Fruit fly (Drosophila melanogaster) whole organism, embryonic: ENCODE data around the gene Art8.
A peak's percentile ranks its signal among the peaks of the same experiment; 100 is the strongest.

Experiments
- Abd-B ChIP-seq: fragments of 200-800 bp; sonication (Bioruptor generic); optimal IDR thresholded peaks from 2 replicates; lab custom pipeline; 2018; ENCODE audit warnings: missing biosample characterization, mild to moderate bottlenecking, missing genetic modification characterization, moderate library complexity
- C15 ChIP-seq: fragments of 200-800 bp; sonication (Bioruptor generic); IDR thresholded peaks from 3 replicates; pipeline ENCODE4 v1.3.6; 2022; ENCODE audit warnings: missing biosample characterization, missing genetic modification characterization
- CG10267 ChIP-seq: fragments of 200-800 bp; sonication (Bioruptor generic); optimal IDR thresholded peaks from 2 replicates; lab custom pipeline; 2018; ENCODE audit warnings: missing biosample characterization, mild to moderate bottlenecking, missing genetic modification characterization, moderate library complexity
- CG10462 ChIP-seq: fragments of 200-800 bp; sonication (Bioruptor generic); optimal IDR thresholded peaks from 2 replicates; lab custom pipeline; 2016; ENCODE audit warnings: missing biosample characterization, missing genetic modification characterization
- CG11093 ChIP-seq: fragments of 200-800 bp; sonication (Bioruptor generic); IDR thresholded peaks from 3 replicates; pipeline ENCODE4 v1.3.6; 2022; ENCODE audit warnings: missing biosample characterization, missing genetic modification characterization
- CG11456 ChIP-seq: fragments of 200-800 bp; sonication (Bioruptor generic); IDR thresholded peaks from 3 replicates; pipeline ENCODE4 v1.3.6; 2022; ENCODE audit warnings: missing biosample characterization, missing genetic modification characterization
- CG1233 ChIP-seq: fragments of 200-800 bp; sonication (Bioruptor generic); optimal IDR thresholded peaks from 4 replicates; lab custom pipeline; 2018; ENCODE audit warnings: missing biosample characterization, mild to moderate bottlenecking, missing genetic modification characterization
- CG12391 ChIP-seq: fragments of 200-800 bp; sonication (Bioruptor generic); optimal IDR thresholded peaks from 3 replicates; lab custom pipeline; 2018; ENCODE audit warnings: missing biosample characterization, mild to moderate bottlenecking, missing genetic modification characterization, moderate library complexity
- CG13296 ChIP-seq: fragments of 200-800 bp; sonication (Bioruptor generic); optimal IDR thresholded peaks from 3 replicates; lab custom pipeline; 2018; ENCODE audit warnings: missing biosample characterization, mild to moderate bottlenecking, missing genetic modification characterization
- CG15514 ChIP-seq: fragments of 200-800 bp; sonication (Bioruptor generic); optimal IDR thresholded peaks from 3 replicates; lab custom pipeline; 2017; ENCODE audit warnings: missing biosample characterization, missing genetic modification characterization, mild to moderate bottlenecking, moderate library complexity, missing genetic modification reagents
- CG1602 ChIP-seq: fragments of 200-800 bp; sonication (Bioruptor generic); optimal IDR thresholded peaks from 3 replicates; lab custom pipeline; 2016; ENCODE audit warnings: missing biosample characterization, missing genetic modification characterization
- CG1647 ChIP-seq: fragments of 200-800 bp; sonication (Bioruptor generic); optimal IDR thresholded peaks from 3 replicates; lab custom pipeline; 2016; ENCODE audit warnings: missing biosample characterization, missing genetic modification characterization
- CG16815 ChIP-seq: fragments of 200-800 bp; sonication (Bioruptor generic); optimal IDR thresholded peaks from 3 replicates; lab custom pipeline; 2017; ENCODE audit warnings: missing biosample characterization, mild to moderate bottlenecking, missing genetic modification characterization
- CG17361 ChIP-seq: fragments of 200-800 bp; sonication (Bioruptor generic); IDR thresholded peaks from 3 replicates; pipeline ENCODE4 v1.3.6; 2022; ENCODE audit warnings: missing biosample characterization, missing genetic modification characterization
- CG31224 ChIP-seq: fragments of 200-800 bp; sonication (Bioruptor generic); IDR thresholded peaks from 2 replicates; pipeline ENCODE4 v1.3.6; 2022; ENCODE audit warnings: missing biosample characterization, missing genetic modification characterization
- CG32532 ChIP-seq: fragments of 200-800 bp; sonication (Bioruptor generic); IDR thresholded peaks from 2 replicates; pipeline ENCODE4 v1.3.6; 2022; ENCODE audit warnings: missing biosample characterization, missing genetic modification characterization
- CG3407 ChIP-seq: fragments of 200-800 bp; sonication (Bioruptor generic); optimal IDR thresholded peaks from 2 replicates; lab custom pipeline; 2018; ENCODE audit warnings: missing biosample characterization, mild to moderate bottlenecking, missing genetic modification characterization
- CG34376 ChIP-seq: fragments of 200-800 bp; sonication (Bioruptor generic); optimal IDR thresholded peaks from 2 replicates; lab custom pipeline; 2018; ENCODE audit warnings: missing biosample characterization, mild to moderate bottlenecking, missing genetic modification characterization
- CG8924 ChIP-seq: fragments of 200-800 bp; optimal IDR thresholded peaks from 3 replicates; lab custom pipeline; 2019; ENCODE audit warnings: missing biosample characterization, mild to moderate bottlenecking, missing genetic modification characterization, moderate library complexity
- CG9876 ChIP-seq: fragments of 200-800 bp; sonication (Bioruptor generic); optimal IDR thresholded peaks from 2 replicates; lab custom pipeline; 2016; ENCODE audit warnings: missing biosample characterization, missing genetic modification characterization
- CG9932 ChIP-seq: fragments of 200-800 bp; sonication (Bioruptor generic); IDR thresholded peaks from 2 replicates; pipeline ENCODE4 v1.3.6; 2022; ENCODE audit warnings: missing biosample characterization, missing genetic modification characterization
- Deaf1 ChIP-seq: fragments of 200-800 bp; optimal IDR thresholded peaks from 3 replicates; lab custom pipeline; 2019; ENCODE audit warnings: missing biosample characterization, mild to moderate bottlenecking, missing genetic modification characterization, moderate library complexity
- Dip2 ChIP-seq: fragments of 200-800 bp; sonication (Bioruptor generic); IDR thresholded peaks from 2 replicates; pipeline ENCODE4 v1.3.6; 2022; ENCODE audit warnings: missing biosample characterization, missing genetic modification characterization
- Dll ChIP-seq: fragments of 200-800 bp; sonication (Bioruptor generic); IDR thresholded peaks from 4 replicates; pipeline ENCODE4 v1.3.6; 2022; ENCODE audit warnings: missing biosample characterization, missing genetic modification characterization; ENCODE audit not compliant: partially characterized antibody
- E2f1 ChIP-seq: fragments of 200-800 bp; sonication (Bioruptor generic); IDR thresholded peaks from 2 replicates; pipeline ENCODE4 v1.3.6; 2022; ENCODE audit warnings: missing biosample characterization, missing genetic modification characterization
- Fer2 ChIP-seq: fragments of 200-800 bp; sonication (Bioruptor generic); optimal IDR thresholded peaks from 2 replicates; lab custom pipeline; 2018; ENCODE audit warnings: missing biosample characterization, mild to moderate bottlenecking, missing genetic modification characterization, moderate library complexity
- Nf-YC ChIP-seq: fragments of 200-800 bp; optimal IDR thresholded peaks from 3 replicates; lab custom pipeline; 2019; ENCODE audit warnings: missing biosample characterization, mild to moderate bottlenecking, missing genetic modification characterization, moderate library complexity
- Ptx1 ChIP-seq: fragments of 200-800 bp; sonication (Bioruptor generic); IDR thresholded peaks from 2 replicates; pipeline ENCODE4 v1.3.6; 2022; ENCODE audit warnings: missing biosample characterization, missing genetic modification characterization
- Rx ChIP-seq: fragments of 200-800 bp; sonication (Bioruptor generic); IDR thresholded peaks from 2 replicates; pipeline ENCODE4 v1.3.6; 2022; ENCODE audit warnings: missing biosample characterization, missing genetic modification characterization
- TFAM ChIP-seq: fragments of 200-800 bp; sonication (Bioruptor generic); optimal IDR thresholded peaks from 2 replicates; lab custom pipeline; 2017; ENCODE audit warnings: missing biosample characterization, missing genetic modification characterization, inconsistent platforms
- Vsx1 ChIP-seq: fragments of 200-800 bp; sonication (Bioruptor generic); optimal IDR thresholded peaks from 2 replicates; lab custom pipeline; 2017; ENCODE audit warnings: missing biosample characterization, mild to moderate bottlenecking, missing genetic modification characterization, missing genetic modification reagents
- Xrp1 ChIP-seq: fragments of 200-800 bp; sonication (Bioruptor generic); IDR thresholded peaks from 2 replicates; pipeline ENCODE4 v1.3.6; 2022; ENCODE audit warnings: missing biosample characterization, missing genetic modification characterization
- ab ChIP-seq: fragments of 200-800 bp; sonication (Bioruptor generic); optimal IDR thresholded peaks from 2 replicates; lab custom pipeline; 2016; ENCODE audit warnings: missing biosample characterization, missing genetic modification characterization
- ac ChIP-seq: fragments of 200-800 bp; sonication (Bioruptor generic); optimal IDR thresholded peaks from 3 replicates; lab custom pipeline; 2017; ENCODE audit warnings: missing biosample characterization, mild to moderate bottlenecking, missing genetic modification characterization
- cato ChIP-seq: fragments of 200-800 bp; sonication (Bioruptor generic); optimal IDR thresholded peaks from 2 replicates; lab custom pipeline; 2016; ENCODE audit warnings: missing biosample characterization, missing genetic modification characterization, borderline replicate concordance
- caup ChIP-seq: fragments of 200-800 bp; sonication (Bioruptor generic); optimal IDR thresholded peaks from 3 replicates; lab custom pipeline; 2017; ENCODE audit warnings: missing biosample characterization, mild to moderate bottlenecking, missing genetic modification characterization, moderate library complexity; ENCODE audit not compliant: severe bottlenecking
- chif ChIP-seq, 2 experiments: fragments of 200-800 bp; sonication (Bioruptor generic); optimal IDR thresholded peaks; 3 replicates each; lab custom pipeline; 2016; ENCODE audit warnings: missing biosample characterization in 2 of 2, missing genetic modification characterization in 2 of 2
- crp ChIP-seq, 2 experiments: fragments of 200-800 bp; sonication (Bioruptor generic); optimal IDR thresholded peaks; 2 replicates in 1 of 2; 3 replicates in 1 of 2; lab custom pipeline; 2017; ENCODE audit warnings: missing biosample characterization in 2 of 2, missing genetic modification characterization in 2 of 2, mild to moderate bottlenecking in 1 of 2, moderate library complexity in 1 of 2
- fd3F ChIP-seq: fragments of 200-800 bp; sonication (Bioruptor generic); optimal IDR thresholded peaks from 2 replicates; lab custom pipeline; 2018; ENCODE audit warnings: missing biosample characterization, mild to moderate bottlenecking, missing genetic modification characterization, moderate library complexity
- gem ChIP-seq: fragments of 200-800 bp; sonication (Bioruptor generic); optimal IDR thresholded peaks from 2 replicates; lab custom pipeline; 2019; ENCODE audit warnings: missing biosample characterization, mild to moderate bottlenecking, missing genetic modification characterization, moderate library complexity
- grn ChIP-seq: fragments of 200-800 bp; sonication (Bioruptor generic); optimal IDR thresholded peaks from 3 replicates; lab custom pipeline; 2017; ENCODE audit warnings: missing biosample characterization, missing genetic modification characterization
- hth ChIP-seq: fragments of >200 bp; optimal IDR thresholded peaks from 2 replicates; lab custom pipeline; 2017; ENCODE audit warnings: inconsistent platforms
- inv ChIP-seq: fragments of 200-800 bp; sonication (Bioruptor generic); IDR thresholded peaks from 2 replicates; pipeline ENCODE4 v1.3.6; 2022; ENCODE audit warnings: missing biosample characterization, missing genetic modification characterization; ENCODE audit not compliant: partially characterized antibody
- oc ChIP-seq: fragments of 200-800 bp; sonication (Bioruptor generic); optimal IDR thresholded peaks from 2 replicates; lab custom pipeline; 2018; ENCODE audit warnings: missing biosample characterization, mild to moderate bottlenecking, missing genetic modification characterization, moderate library complexity
- otp ChIP-seq: fragments of 200-800 bp; sonication (Bioruptor generic); IDR thresholded peaks from 3 replicates; pipeline ENCODE4, ENCODE4 v1.3.6; 2022; ENCODE audit warnings: missing biosample characterization, missing genetic modification characterization
- psq ChIP-seq: fragments of 200-800 bp; sonication (Bioruptor generic); optimal IDR thresholded peaks from 2 replicates; lab custom pipeline; 2017; ENCODE audit warnings: missing biosample characterization, missing genetic modification characterization
- shn ChIP-seq: fragments of 200-800 bp; sonication (Bioruptor generic); optimal IDR thresholded peaks from 3 replicates; lab custom pipeline; 2016; ENCODE audit warnings: missing biosample characterization, missing genetic modification characterization
- slp2 ChIP-seq: fragments of 200-800 bp; sonication (Bioruptor generic); optimal IDR thresholded peaks from 2 replicates; lab custom pipeline; 2016; ENCODE audit warnings: missing biosample characterization, missing genetic modification characterization
- yki ChIP-seq: fragments of >200 bp; optimal IDR thresholded peaks from 3 replicates; lab custom pipeline; 2018

Art8 gene

DNA sequence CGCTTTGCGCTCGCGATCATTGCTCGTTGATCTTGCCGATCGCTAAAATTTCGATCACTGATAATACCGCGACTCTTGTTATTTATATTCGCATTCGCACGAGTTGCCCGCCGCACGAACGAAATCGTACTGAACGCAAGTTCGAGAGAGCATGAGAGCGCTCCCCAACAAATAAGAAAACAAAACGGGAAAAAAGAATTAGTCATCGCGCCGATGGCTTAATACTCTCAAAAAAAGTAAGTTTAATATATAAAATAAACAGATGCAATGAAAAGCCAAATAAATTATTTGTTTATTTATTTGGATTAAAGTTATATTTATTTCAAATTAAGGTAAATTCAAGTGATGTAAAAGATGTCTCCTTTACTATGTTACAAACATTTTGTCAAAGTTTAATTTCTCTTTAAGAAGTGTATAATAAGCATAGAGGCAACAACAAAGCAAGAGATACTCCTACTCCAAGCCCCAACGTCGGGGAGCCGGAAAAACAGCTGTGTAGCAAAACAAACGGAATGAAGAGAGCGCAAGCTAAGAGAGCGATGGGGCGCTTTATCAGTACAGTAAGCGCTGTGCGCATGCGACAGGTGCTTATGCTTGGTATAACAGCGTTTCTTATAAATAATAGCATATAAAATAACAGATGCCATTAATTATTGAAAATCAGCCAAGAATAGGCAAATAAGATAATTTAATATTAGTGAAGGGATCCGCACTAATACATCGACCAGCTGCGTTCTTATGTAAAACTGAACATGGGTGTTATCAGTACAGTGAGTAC is 46.6 kb upstream of the Art8 start (continued):
- peak; percentile 60 for TF ChIP-seq cato (GFP tag; lab: Kevin White, UChicago)
- TF ChIP-seq TFAM = no peak
- TF ChIP-seq CG12391 = peak; percentile 67
- peak; percentile 83; the same call in 2 of the 3 replicates for TF ChIP-seq CG11456 (GFP tag; lab: Robert Waterston, UW)
- no peak for TF ChIP-seq ac (GFP tag; lab: Kevin White, UChicago)
- TF ChIP-seq Ptx1 (GFP tag; lab: Robert Waterston, UW) = peak; percentile 92
- peak; percentile 59 for TF ChIP-seq CG3407 (GFP tag; lab: Kevin White, UChicago)
- TF ChIP-seq C15 = no peak
- peak; percentile 55 for TF ChIP-seq CG32532 (GFP tag; lab: Robert Waterston, UW)
- peak; percentile 77 for TF ChIP-seq slp2 (GFP tag; lab: Kevin White, UChicago)
- TF ChIP-seq inv = no peak
- TF ChIP-seq CG13296 = peak; percentile 77
- peak; percentile 55; the same call in 2 of the 3 replicates for TF ChIP-seq CG11093 (GFP tag; lab: Robert Waterston, UW)
- peak; percentile 77 for TF ChIP-seq Deaf1 (tag; lab: Kevin White, UChicago)
- TF ChIP-seq CG34376 (GFP tag; lab: Kevin White, UChicago) = peak; percentile 53
- TF ChIP-seq CG1233 (GFP tag; lab: Kevin White, UChicago) = peak; percentile 53
- TF ChIP-seq gem = peak; percentile 79
- peak; percentile 88 for TF ChIP-seq CG17361 (GFP tag; lab: Robert Waterston, UW)
- TF ChIP-seq caup (GFP tag; lab: Kevin White, UChicago) = peak; percentile 73
- TF ChIP-seq Nf-YC = peak; percentile 75
- TF ChIP-seq CG9876 (GFP tag; lab: Kevin White, UChicago) = peak; percentile 24
- TF ChIP-seq fd3F (GFP tag; lab: Kevin White, UChicago) = peak; percentile 64
- TF ChIP-seq Vsx1 (GFP tag; lab: Kevin White, UChicago) = no peak
- TF ChIP-seq E2f1 (GFP tag; lab: Robert Waterston, UW) = peak; percentile 56
- peak; percentile 84 for TF ChIP-seq CG10267 (tag; lab: Kevin White, UChicago)
- TF ChIP-seq chif (GFP tag; optimal IDR thresholded peaks at IDR 0.05; lab: Kevin White, UChicago) = peak; percentile 69 to 84
- peak; percentile 23 for TF ChIP-seq CG1647 (GFP tag; lab: Kevin White, UChicago)
- TF ChIP-seq Xrp1 (GFP tag; lab: Robert Waterston, UW) = peak; percentile 49
- no peak for TF ChIP-seq psq
- peak; percentile 65; the same call in 1 of the 2 replicates for TF ChIP-seq Rx (GFP tag; lab: Robert Waterston, UW)
- TF ChIP-seq CG15514 = peak; percentile 4
- TF ChIP-seq CG9932 (GFP tag; lab: Robert Waterston, UW) = peak; percentile 74
- peak; percentile 66 for TF ChIP-seq CG1602 (GFP tag; lab: Kevin White, UChicago)
- no peak for TF ChIP-seq Dip2 (GFP tag; lab: Robert Waterston, UW)
- TF ChIP-seq Dll (GFP tag; lab: Robert Waterston, UW) = no peak
- peak; percentile 66 for TF ChIP-seq Abd-B
- TF ChIP-seq CG10462 (GFP tag; lab: Kevin White, UChicago) = peak; percentile 74
- peak; percentile 5 for TF ChIP-seq yki
- peak; percentile 68 for TF ChIP-seq shn (GFP tag; lab: Kevin White, UChicago)
- peak; percentile 81 for TF ChIP-seq CG8924 (tag; lab: Kevin White, UChicago)
- TF ChIP-seq grn (GFP tag; lab: Kevin White, UChicago) = peak; percentile 94
- peak; percentile 70 for TF ChIP-seq oc (tag; lab: Kevin White, UChicago)
- no peak for TF ChIP-seq CG31224 (GFP tag; lab: Robert Waterston, UW)
- no peak for TF ChIP-seq hth (lab: Kevin White, UChicago)
- peak; percentile 83 for TF ChIP-seq CG16815 (GFP tag; lab: Kevin White, UChicago)
- peak; percentile 66; the same call in 1 of the 3 replicates for TF ChIP-seq otp
- TF ChIP-seq ab = peak; percentile 72
- peak in 1 of 2 experiments; percentile 46 for TF ChIP-seq crp (GFP tag; optimal IDR thresholded peaks at IDR 0.05; lab: Kevin White, UChicago)
- peak; percentile 23 for TF ChIP-seq Fer2 (tag; lab: Kevin White, UChicago)
